Worm (Caenorhabditis elegans): ENCODE data around the gene ima-1.

DNA sequence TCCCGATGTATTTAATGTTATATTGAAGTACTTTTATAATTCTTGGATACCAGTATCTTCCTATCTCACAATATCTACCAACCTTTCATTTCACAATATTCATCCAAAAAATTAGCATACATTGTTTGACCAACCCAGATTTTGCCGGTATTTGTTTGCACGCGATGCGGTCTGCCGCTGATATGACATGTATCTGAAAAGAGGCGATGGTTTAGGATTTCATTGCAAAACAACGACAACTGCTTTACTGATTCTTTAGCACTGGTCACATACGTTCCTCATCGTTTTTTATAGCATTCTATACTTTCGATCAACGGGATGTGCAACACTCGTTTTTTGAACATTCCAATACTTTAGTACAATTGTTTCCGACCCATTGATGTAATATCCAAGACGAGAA, 8.4 kb downstream of the ima-1 start, which contains the start of gene mam-4:
- TF ChIP-seq ceh-36 (tag; optimal IDR thresholded peaks at IDR 0.05) (no peak), hmg-4 (GFP tag; optimal IDR thresholded peaks at IDR 0.05) (no peak), ama-1 (optimal IDR thresholded peaks at IDR 0.05) (no peak)

Measured in whole organism, early embryonic.